Worm (Caenorhabditis elegans) whole organism, young adult: ENCODE measurements around the gene gcl-1.

Experiments used
- lag-1 ChIP-seq: fragments of 200-800 bp; sonication (Bioruptor generic); IDR thresholded peaks from 2 replicates; pipeline ENCODE4 v1.3.6; 2022; ENCODE audit warnings: missing genetic modification reagents, missing genetic modification characterization, missing compliant biosample characterization
- let-526 ChIP-seq: fragments of 200-800 bp; sonication (Bioruptor generic); IDR thresholded peaks from 2 replicates; pipeline ENCODE4 v1.3.6; 2022; ENCODE audit warnings: missing genetic modification reagents, missing genetic modification characterization, missing compliant biosample characterization
- nhr-179 ChIP-seq: sonication (generic microtip); optimal IDR thresholded peaks from 2 replicates; lab custom pipeline; 2016; ENCODE audit warnings: mild to moderate bottlenecking, missing genetic modification characterization, missing compliant biosample characterization
- nhr-80 ChIP-seq: sonication (generic microtip); optimal IDR thresholded peaks from 2 replicates; lab custom pipeline; 2016; ENCODE audit warnings: missing genetic modification characterization, missing compliant biosample characterization
- snpc-4 ChIP-seq, 5 experiments: fragments of 150-350 bp in 1 of 5; sonication (generic microtip) in 4 of 5; optimal IDR thresholded peaks; 2 replicates each; lab custom pipeline; 2014 to 2018; ENCODE audit warnings: missing genetic modification characterization in 5 of 5, missing biosample characterization in 3 of 5, antibody characterized with exemption in 2 of 5, mild to moderate bottlenecking in 2 of 5, missing compliant biosample characterization in 2 of 5, missing genotype in 2 of 5, moderate library complexity in 2 of 5, missing genetic modification reagents in 1 of 5
- unc-62 ChIP-seq: fragments of 150-350 bp; optimal IDR thresholded peaks from 2 replicates; lab custom pipeline; 2014; ENCODE audit warnings: missing biosample characterization, missing genetic modification reagents, missing genetic modification characterization
- ztf-3 ChIP-seq: fragments of 200-800 bp; sonication (Bioruptor generic); optimal IDR thresholded peaks from 2 replicates; lab custom pipeline; 2018; ENCODE audit warnings: mild to moderate bottlenecking, missing genetic modification characterization, missing compliant biosample characterization

DNA sequence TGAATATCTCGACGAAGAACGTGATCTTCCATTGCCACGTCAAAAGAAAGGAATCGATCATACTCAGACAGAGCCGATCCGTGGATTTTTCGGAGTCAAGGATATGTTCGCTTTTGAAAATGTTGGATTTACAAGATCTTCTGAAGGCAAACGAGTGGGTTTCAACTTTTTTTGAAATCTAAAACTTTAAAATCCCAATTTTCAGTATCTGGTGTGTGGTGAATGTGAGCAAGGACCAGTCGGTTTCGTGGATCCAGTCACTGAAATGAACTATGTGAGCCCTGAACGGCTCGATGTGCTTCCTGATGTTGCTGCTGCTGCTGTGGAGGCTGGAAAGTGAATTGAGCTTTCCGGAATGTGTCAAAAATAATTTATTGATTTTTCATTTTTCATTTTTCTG lies 25.8 kb downstream of the gcl-1 start, which contains the start of gene lsm-3:
- no peak for TF ChIP-seq unc-62
- TF ChIP-seq lag-1 (GFP tag; lab: Robert Waterston, UW), result no peak
- no peak for TF ChIP-seq ztf-3 (GFP tag; lab: Kevin White, UChicago)
- no peak for TF ChIP-seq let-526 (GFP tag; lab: Robert Waterston, UW)
- TF ChIP-seq nhr-179 (tag; lab: Kevin White, UChicago), result no peak
- no peak for TF ChIP-seq snpc-4 (GFP tag; optimal IDR thresholded peaks at IDR 0.05; lab: Kevin White, UChicago)
- no peak for TF ChIP-seq snpc-4 (tag; optimal IDR thresholded peaks at IDR 0.05; lab: Kevin White, UChicago)
- TF ChIP-seq nhr-80 (tag; lab: Kevin White, UChicago), result no peak
